Fruit fly (Drosophila melanogaster) whole organism, embryonic: ENCODE results near the gene NimC2.

Experiments
- BtbVII ChIP-seq: fragments of 200-800 bp; sonication (Bioruptor generic); optimal IDR thresholded peaks from 3 replicates; lab custom pipeline; 2017; ENCODE audit warnings: missing biosample characterization, mild to moderate bottlenecking, missing genetic modification characterization
- CG12299 ChIP-seq: fragments of 200-800 bp; sonication (Bioruptor generic); optimal IDR thresholded peaks from 2 replicates; lab custom pipeline; 2018; ENCODE audit warnings: missing biosample characterization, mild to moderate bottlenecking, missing genetic modification characterization
- CG12391 ChIP-seq: fragments of 200-800 bp; sonication (Bioruptor generic); optimal IDR thresholded peaks from 3 replicates; lab custom pipeline; 2018; ENCODE audit warnings: missing biosample characterization, mild to moderate bottlenecking, missing genetic modification characterization, moderate library complexity
- CG13424 ChIP-seq: fragments of 200-800 bp; sonication (Bioruptor generic); optimal IDR thresholded peaks from 2 replicates; lab custom pipeline; 2019; ENCODE audit warnings: missing biosample characterization, mild to moderate bottlenecking, missing genetic modification characterization, moderate library complexity
- CG16813 ChIP-seq: fragments of 200-800 bp; sonication (Bioruptor generic); IDR thresholded peaks from 3 replicates; pipeline ENCODE4 v1.3.6; 2022; ENCODE audit warnings: missing biosample characterization, missing genetic modification characterization; ENCODE audit not compliant: partially characterized antibody
- CG17359 ChIP-seq: fragments of 200-800 bp; sonication (Bioruptor generic); optimal IDR thresholded peaks from 3 replicates; lab custom pipeline; 2018; ENCODE audit warnings: missing biosample characterization, mild to moderate bottlenecking, missing genetic modification characterization, moderate library complexity
- CG17385 ChIP-seq: fragments of 200-800 bp; sonication (Bioruptor generic); optimal IDR thresholded peaks from 3 replicates; lab custom pipeline; 2018; ENCODE audit warnings: missing biosample characterization, mild to moderate bottlenecking, missing genetic modification characterization
- CG18476 ChIP-seq: fragments of 200-800 bp; sonication (Bioruptor generic); optimal IDR thresholded peaks from 2 replicates; lab custom pipeline; 2016; ENCODE audit warnings: missing biosample characterization, mild to moderate bottlenecking, missing genetic modification characterization
- CG2875 ChIP-seq: fragments of 200-800 bp; sonication (Bioruptor generic); optimal IDR thresholded peaks from 2 replicates; lab custom pipeline; 2017; ENCODE audit warnings: missing biosample characterization, mild to moderate bottlenecking, missing genetic modification characterization, missing genetic modification reagents
- CG2889 ChIP-seq: fragments of 200-800 bp; sonication (Bioruptor generic); IDR thresholded peaks from 3 replicates; pipeline ENCODE4 v1.3.6; 2022; ENCODE audit warnings: missing biosample characterization, missing genetic modification characterization
- CG3065 ChIP-seq: fragments of 200-800 bp; sonication (Bioruptor generic); optimal IDR thresholded peaks from 2 replicates; lab custom pipeline; 2016; ENCODE audit warnings: missing biosample characterization, missing genetic modification characterization
- CG31224 ChIP-seq: fragments of 200-800 bp; sonication (Bioruptor generic); IDR thresholded peaks from 2 replicates; pipeline ENCODE4 v1.3.6; 2022; ENCODE audit warnings: missing biosample characterization, missing genetic modification characterization
- CG31365 ChIP-seq: fragments of 200-800 bp; sonication (Bioruptor generic); optimal IDR thresholded peaks from 2 replicates; lab custom pipeline; 2018; ENCODE audit warnings: missing biosample characterization, mild to moderate bottlenecking, missing genetic modification characterization
- CG31388 ChIP-seq: fragments of 200-800 bp; sonication (Bioruptor generic); optimal IDR thresholded peaks from 2 replicates; lab custom pipeline; 2016; ENCODE audit warnings: missing biosample characterization, missing genetic modification characterization
- CG34224 ChIP-seq: fragments of 200-800 bp; sonication (Bioruptor generic); IDR thresholded peaks from 3 replicates; pipeline ENCODE4 v1.3.6; 2022; ENCODE audit warnings: missing biosample characterization, missing genetic modification characterization; ENCODE audit not compliant: partially characterized antibody
- CG34376 ChIP-seq: fragments of 200-800 bp; sonication (Bioruptor generic); optimal IDR thresholded peaks from 2 replicates; lab custom pipeline; 2018; ENCODE audit warnings: missing biosample characterization, mild to moderate bottlenecking, missing genetic modification characterization
- CG34422 ChIP-seq: fragments of 200-800 bp; sonication (Bioruptor generic); IDR thresholded peaks from 3 replicates; pipeline ENCODE4 v1.3.6; 2022; ENCODE audit warnings: missing biosample characterization, missing genetic modification characterization
- CG6654 ChIP-seq: fragments of 200-800 bp; sonication (Bioruptor generic); optimal IDR thresholded peaks from 2 replicates; lab custom pipeline; 2017; ENCODE audit warnings: missing biosample characterization, mild to moderate bottlenecking, missing genetic modification characterization
- CG7372 ChIP-seq: fragments of 200-800 bp; sonication (Bioruptor generic); IDR thresholded peaks from 2 replicates; pipeline ENCODE4 v1.3.6; 2022; ENCODE audit warnings: missing biosample characterization, missing genetic modification characterization
- CG7987 ChIP-seq: fragments of 200-800 bp; sonication (Bioruptor generic); optimal IDR thresholded peaks from 2 replicates; lab custom pipeline; 2018; ENCODE audit warnings: missing biosample characterization, mild to moderate bottlenecking, missing genetic modification characterization, moderate library complexity
- CG9609 ChIP-seq: fragments of 200-800 bp; sonication (Bioruptor generic); optimal IDR thresholded peaks from 3 replicates; lab custom pipeline; 2016; ENCODE audit warnings: missing biosample characterization, missing genetic modification characterization
- Chrac-16 ChIP-seq: fragments of 200-800 bp; sonication (Bioruptor generic); optimal IDR thresholded peaks from 3 replicates; lab custom pipeline; 2016; ENCODE audit warnings: missing biosample characterization, missing genetic modification characterization
- Dbx ChIP-seq: fragments of 200-800 bp; sonication (Bioruptor generic); IDR thresholded peaks from 3 replicates; pipeline ENCODE4 v1.3.6; 2022; ENCODE audit warnings: missing biosample characterization, missing genetic modification characterization
- Dip3 ChIP-seq: fragments of 200-800 bp; sonication (Bioruptor generic); optimal IDR thresholded peaks from 3 replicates; lab custom pipeline; 2016; ENCODE audit warnings: missing biosample characterization, missing genetic modification characterization
- Eip74EF ChIP-seq, 2 experiments: fragments of 200-800 bp in 1 of 2; fragments of >200 bp in 1 of 2; sonication (Bioruptor generic) in 1 of 2; optimal IDR thresholded peaks; 2 replicates each; lab custom pipeline; 2017 to 2019; ENCODE audit warnings: missing biosample characterization in 2 of 2, missing genetic modification characterization in 2 of 2, mild to moderate bottlenecking in 1 of 2, moderate library complexity in 1 of 2
- H2.0 ChIP-seq: fragments of 200-800 bp; sonication (Bioruptor generic); IDR thresholded peaks from 2 replicates; pipeline ENCODE4 v1.3.6; 2022; ENCODE audit warnings: missing biosample characterization, missing genetic modification characterization
- HLHmδ ChIP-seq: fragments of 200-800 bp; sonication (Bioruptor generic); optimal IDR thresholded peaks from 2 replicates; lab custom pipeline; 2018; ENCODE audit warnings: missing biosample characterization, mild to moderate bottlenecking, missing genetic modification characterization, moderate library complexity
- Hand ChIP-seq: fragments of 200-800 bp; sonication (Bioruptor generic); optimal IDR thresholded peaks from 2 replicates; lab custom pipeline; 2017; ENCODE audit warnings: mild to moderate bottlenecking, missing biosample characterization, missing genetic modification reagents, missing genetic modification characterization
- Kr ChIP-seq: fragments of 200-800 bp; sonication (Bioruptor generic); optimal IDR thresholded peaks from 2 replicates; lab custom pipeline; 2017; ENCODE audit warnings: missing biosample characterization, mild to moderate bottlenecking, missing genetic modification characterization
- MTF-1 ChIP-seq: fragments of 200-800 bp; sonication (Bioruptor generic); optimal IDR thresholded peaks from 2 replicates; lab custom pipeline; 2018; ENCODE audit warnings: missing biosample characterization, mild to moderate bottlenecking, missing genetic modification characterization, borderline replicate concordance
- NK7.1 ChIP-seq: fragments of 200-800 bp; sonication (Bioruptor generic); optimal IDR thresholded peaks from 3 replicates; lab custom pipeline; 2016; ENCODE audit warnings: missing biosample characterization, missing genetic modification characterization
- Pdp1 ChIP-seq, 2 experiments: fragments of 200-800 bp; sonication (Bioruptor generic); optimal IDR thresholded peaks; 3 replicates each; lab custom pipeline; 2016; ENCODE audit warnings: missing biosample characterization in 2 of 2, missing genetic modification characterization in 2 of 2, mild to moderate bottlenecking in 1 of 2, moderate library complexity in 1 of 2
- Ptx1 ChIP-seq: fragments of 200-800 bp; sonication (Bioruptor generic); IDR thresholded peaks from 2 replicates; pipeline ENCODE4 v1.3.6; 2022; ENCODE audit warnings: missing biosample characterization, missing genetic modification characterization
- Sox102F ChIP-seq: fragments of 200-800 bp; sonication (Bioruptor generic); optimal IDR thresholded peaks from 2 replicates; lab custom pipeline; 2018; ENCODE audit warnings: missing biosample characterization, mild to moderate bottlenecking, missing genetic modification characterization, moderate library complexity
- ase ChIP-seq: fragments of 200-800 bp; sonication (Bioruptor generic); IDR thresholded peaks from 3 replicates; pipeline ENCODE4 v1.3.6; 2022; ENCODE audit warnings: missing biosample characterization, missing genetic modification characterization
- cg ChIP-seq: fragments of 200-800 bp; sonication (Bioruptor generic); optimal IDR thresholded peaks from 3 replicates; lab custom pipeline; 2019; ENCODE audit warnings: missing biosample characterization, mild to moderate bottlenecking, missing genetic modification characterization, moderate library complexity
- ci ChIP-seq: fragments of 200-800 bp; sonication (Bioruptor generic); IDR thresholded peaks from 3 replicates; pipeline ENCODE4 v1.3.6; 2022; ENCODE audit warnings: missing biosample characterization, missing genetic modification characterization
- dan ChIP-seq: fragments of 200-800 bp; sonication (Bioruptor generic); IDR thresholded peaks from 2 replicates; pipeline ENCODE4 v1.3.6; 2022; ENCODE audit warnings: missing biosample characterization, missing genetic modification characterization
- dpn ChIP-seq, 2 experiments: fragments of 200-800 bp; sonication (Bioruptor generic); optimal IDR thresholded peaks; 3 replicates each; lab custom pipeline; 2016; ENCODE audit warnings: missing biosample characterization in 2 of 2, missing genetic modification characterization in 2 of 2
- eve ChIP-seq, 2 experiments: fragments of >200 bp; optimal IDR thresholded peaks; 2 replicates each; lab custom pipeline; 2017; ENCODE audit warnings: missing biosample characterization in 2 of 2, missing genetic modification characterization in 2 of 2
- exex ChIP-seq: fragments of 200-800 bp; sonication (Bioruptor generic); optimal IDR thresholded peaks from 4 replicates; lab custom pipeline; 2018; ENCODE audit warnings: missing biosample characterization, mild to moderate bottlenecking, missing genetic modification characterization, moderate library complexity
- gce ChIP-seq: fragments of 200-800 bp; sonication (Bioruptor generic); IDR thresholded peaks from 3 replicates; pipeline ENCODE4 v1.3.6; 2022; ENCODE audit warnings: missing biosample characterization, missing genetic modification characterization
- gcm2 ChIP-seq: fragments of 200-800 bp; sonication (Bioruptor generic); optimal IDR thresholded peaks from 2 replicates; lab custom pipeline; 2016; ENCODE audit warnings: missing biosample characterization, missing genetic modification characterization
- hb ChIP-seq: fragments of 200-800 bp; sonication (Bioruptor generic); IDR thresholded peaks from 3 replicates; pipeline ENCODE4 v1.3.6; 2022; ENCODE audit warnings: missing biosample characterization, missing genetic modification characterization; ENCODE audit not compliant: partially characterized antibody
- her ChIP-seq: fragments of 200-800 bp; sonication (Bioruptor generic); optimal IDR thresholded peaks from 2 replicates; lab custom pipeline; 2016; ENCODE audit warnings: missing biosample characterization, missing genetic modification characterization
- jigr1 ChIP-seq: fragments of 200-800 bp; sonication (Bioruptor generic); IDR thresholded peaks from 3 replicates; pipeline ENCODE4 v1.3.6; 2022; ENCODE audit warnings: missing biosample characterization, missing genetic modification characterization
- mirr ChIP-seq: fragments of 200-800 bp; sonication (Bioruptor generic); optimal IDR thresholded peaks from 3 replicates; lab custom pipeline; 2018; ENCODE audit warnings: missing biosample characterization, mild to moderate bottlenecking, missing genetic modification characterization
- prd ChIP-seq, 3 experiments: fragments of >200 bp in 2 of 3; fragments of 200-800 bp in 1 of 3; sonication (Bioruptor generic) in 1 of 3; optimal IDR thresholded peaks in 2 of 3; IDR thresholded peaks in 1 of 3; 2 replicates in 2 of 3; 3 replicates in 1 of 3; pipeline versions ENCODE4 v1.3.6 to Lab custom; 2017 to 2022; ENCODE audit warnings: missing biosample characterization in 1 of 3, missing genetic modification characterization in 1 of 3
- tup ChIP-seq: fragments of 200-800 bp; sonication (Bioruptor generic); optimal IDR thresholded peaks from 2 replicates; lab custom pipeline; 2016; ENCODE audit warnings: missing biosample characterization, mild to moderate bottlenecking, missing genetic modification characterization, moderate library complexity
- unc-4 ChIP-seq: fragments of 200-800 bp; sonication (Bioruptor generic); IDR thresholded peaks from 2 replicates; pipeline ENCODE4 v1.3.6; 2022; ENCODE audit warnings: missing biosample characterization, missing genetic modification characterization; ENCODE audit not compliant: partially characterized antibody

The NimC2 gene

dm6 chr2L:14024746-14025105 is 44.8 kb downstream of the NimC2 start (continued):
- TF ChIP-seq Hand (no peak), CG2875 (GFP tag; lab: Kevin White, UChicago) (no peak), NK7.1 (no peak), CG2889 (GFP tag; lab: Robert Waterston, UW) (no peak), ase (GFP tag; lab: Robert Waterston, UW) (no peak), CG12299 (tag; lab: Kevin White, UChicago) (no peak), CG34224 (GFP tag; lab: Robert Waterston, UW) (no peak), CG3065 (GFP tag; lab: Kevin White, UChicago) (no peak), tup (no peak), CG16813 (no peak), CG7987 (GFP tag; lab: Kevin White, UChicago) (no peak), exex (tag; lab: Kevin White, UChicago) (no peak), Dbx (GFP tag; lab: Robert Waterston, UW) (no peak), CG31365 (tag; lab: Kevin White, UChicago) (no peak), prd (optimal IDR thresholded peaks at IDR 0.05; lab: Kevin White, UChicago) (no peak), prd (GFP tag; IDR thresholded peaks at IDR 0.05; lab: Robert Waterston, UW) (peak; percentile 50; the same call in 1 of the 3 replicates), CG6654 (GFP tag; lab: Kevin White, UChicago) (no peak), CG34422 (GFP tag; lab: Robert Waterston, UW) (no peak), eve (GFP tag; optimal IDR thresholded peaks at IDR 0.05; lab: Kevin White, UChicago) (peak in 1 of 2 experiments; percentile 60), unc-4 (GFP tag; lab: Robert Waterston, UW) (no peak), CG9609 (GFP tag; lab: Kevin White, UChicago) (no peak), cg (GFP tag; lab: Kevin White, UChicago) (no peak), Sox102F (GFP tag; lab: Kevin White, UChicago) (peak; percentile 73), HLHmδ (no peak), CG17359 (tag; lab: Kevin White, UChicago) (peak; percentile 32), Dip3 (peak; percentile 43), CG31388 (GFP tag; lab: Kevin White, UChicago) (no peak), CG12391 (tag; lab: Kevin White, UChicago) (peak; percentile 54), gcm2 (GFP tag; lab: Kevin White, UChicago) (no peak), Chrac-16 (GFP tag; lab: Kevin White, UChicago) (peak; percentile 34), H2.0 (GFP tag; lab: Robert Waterston, UW) (no peak), BtbVII (no peak), jigr1 (GFP tag; lab: Robert Waterston, UW) (no peak), Kr (GFP tag; lab: Kevin White, UChicago) (no peak), mirr (GFP tag; lab: Kevin White, UChicago) (no peak), dpn (GFP tag; optimal IDR thresholded peaks at IDR 0.05; lab: Kevin White, UChicago) (peak; percentile 12 to 23), Eip74EF (GFP tag; optimal IDR thresholded peaks at IDR 0.05; lab: Kevin White, UChicago) (no peak), CG31224 (GFP tag; lab: Robert Waterston, UW) (no peak), Ptx1 (GFP tag; lab: Robert Waterston, UW) (peak; percentile 56), CG13424 (tag; lab: Kevin White, UChicago) (peak; percentile 45), CG7372 (no peak), MTF-1 (GFP tag; lab: Kevin White, UChicago) (no peak), CG17385 (GFP tag; lab: Kevin White, UChicago) (peak; percentile 51), her (GFP tag; lab: Kevin White, UChicago) (no peak), CG18476 (GFP tag; lab: Kevin White, UChicago) (no peak), gce (GFP tag; lab: Robert Waterston, UW) (no peak), CG34376 (GFP tag; lab: Kevin White, UChicago) (no peak), Pdp1 (GFP tag; optimal IDR thresholded peaks at IDR 0.05; lab: Kevin White, UChicago) (peak in 1 of 2 experiments; percentile 92), hb (GFP tag; lab: Robert Waterston, UW) (no peak), dan (GFP tag; lab: Robert Waterston, UW) (no peak), ci (GFP tag; lab: Robert Waterston, UW) (no peak)
